Fruit fly (Drosophila melanogaster) S2 (cell line): ENCODE measurements around the gene CG7366.

Source experiments
- CG8478 ChIP-seq: fragments of >200 bp; optimal IDR thresholded peaks from 2 replicates; lab custom pipeline; 2018
- CTCF ChIP-seq, 2 experiments: fragments of >200 bp; optimal IDR thresholded peaks; 2 replicates each; lab custom pipeline; 2018

DNA sequence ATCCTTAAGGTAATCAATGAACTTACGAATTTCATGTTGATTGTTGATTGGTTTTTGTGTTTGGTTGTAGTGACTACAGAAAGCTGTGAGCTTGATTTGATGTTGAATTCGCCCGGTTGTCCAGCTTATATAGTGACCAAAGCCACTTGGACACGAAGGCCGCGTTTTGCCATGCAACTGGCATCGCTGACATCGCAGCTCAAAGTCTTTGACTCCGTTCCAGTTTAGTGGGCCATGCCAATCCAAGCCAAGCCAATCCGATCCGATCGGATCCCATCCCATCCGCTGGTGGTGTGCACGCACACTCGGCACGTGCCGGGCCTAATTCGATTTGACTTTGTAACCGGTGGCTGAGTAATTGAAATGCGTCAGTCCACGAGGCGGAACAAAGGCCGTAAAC is 16.7 kb upstream of the CG7366 start, which contains the start of gene CG13674:
- TF ChIP-seq CG8478 (lab: Kevin White, UChicago) = no peak
- no peak for TF ChIP-seq CTCF (optimal IDR thresholded peaks at IDR 0.05; lab: Kevin White, UChicago)
